Fruit fly (Drosophila melanogaster) whole organism, wandering third instar larva: ENCODE data around the gene CG10993.

ENCODE experiments used
- Abd-B ChIP-seq: fragments of >200 bp; optimal IDR thresholded peaks from 2 replicates; lab custom pipeline; 2017; ENCODE audit warnings: missing biosample characterization, missing genetic modification characterization
- CG32264 ChIP-seq: fragments of 200-800 bp; sonication (Bioruptor generic); optimal IDR thresholded peaks from 2 replicates; lab custom pipeline; 2016; ENCODE audit warnings: missing biosample characterization, missing genetic modification characterization
- CG9705 ChIP-seq: fragments of 200-800 bp; sonication (Bioruptor generic); optimal IDR thresholded peaks from 2 replicates; lab custom pipeline; 2018; ENCODE audit warnings: missing biosample characterization, mild to moderate bottlenecking, missing genetic modification characterization
- CrebA ChIP-seq: fragments of 200-800 bp; sonication (Bioruptor generic); optimal IDR thresholded peaks from 2 replicates; lab custom pipeline; 2016; ENCODE audit warnings: missing biosample characterization, mild to moderate bottlenecking, missing genetic modification characterization, borderline replicate concordance
- Dfd ChIP-seq: fragments of >200 bp; optimal IDR thresholded peaks from 2 replicates; lab custom pipeline; 2017; ENCODE audit warnings: missing biosample characterization, missing genetic modification characterization
- Dif ChIP-seq: fragments of 200-275, 200-300 bp; sonication (Bioruptor generic); optimal IDR thresholded peaks from 2 replicates; lab custom pipeline; 2018; ENCODE audit warnings: missing biosample characterization, missing genetic modification characterization; ENCODE audit not compliant: partially characterized antibody
- GATAd ChIP-seq: sonication (Bioruptor generic); optimal IDR thresholded peaks from 2 replicates; lab custom pipeline; 2016; ENCODE audit warnings: missing biosample characterization, missing genetic modification characterization
- HLH106 ChIP-seq: fragments of 200-800 bp; optimal IDR thresholded peaks from 3 replicates; lab custom pipeline; 2019; ENCODE audit warnings: missing biosample characterization, mild to moderate bottlenecking, missing genetic modification characterization, moderate library complexity
- Hnf4 ChIP-seq: fragments of 200-800 bp; sonication (Bioruptor generic); optimal IDR thresholded peaks from 2 replicates; lab custom pipeline; 2016; ENCODE audit warnings: missing biosample characterization, mild to moderate bottlenecking, missing genetic modification characterization
- Hr83 ChIP-seq: fragments of 200-300 bp; sonication (Bioruptor generic); optimal IDR thresholded peaks from 2 replicates; lab custom pipeline; 2016; ENCODE audit warnings: missing biosample characterization, mild to moderate bottlenecking, missing genetic modification characterization, moderate library complexity; ENCODE audit not compliant: poor library complexity, severe bottlenecking
- Jra ChIP-seq: sonication (Bioruptor generic); optimal IDR thresholded peaks from 2 replicates; lab custom pipeline; 2016; ENCODE audit warnings: missing biosample characterization, missing genetic modification characterization
- Mio ChIP-seq: sonication (Bioruptor generic); optimal IDR thresholded peaks from 2 replicates; lab custom pipeline; 2016; ENCODE audit warnings: missing biosample characterization, missing genetic modification characterization
- Myc ChIP-seq: fragments of >200 bp; optimal IDR thresholded peaks from 2 replicates; lab custom pipeline; 2017
- N ChIP-seq: fragments of >200 bp; optimal IDR thresholded peaks from 2 replicates; lab custom pipeline; 2018; ENCODE audit warnings: missing biosample characterization, missing external identifiers, missing genetic modification characterization
- Rel ChIP-seq, 2 experiments: fragments of 200-800 bp; sonication (Bioruptor generic) in 1 of 2; optimal IDR thresholded peaks; 2 replicates in 1 of 2; 3 replicates in 1 of 2; lab custom pipeline; 2016 to 2019; ENCODE audit warnings: mild to moderate bottlenecking in 2 of 2, missing biosample characterization in 2 of 2, missing genetic modification characterization in 2 of 2, moderate library complexity in 1 of 2
- Sp1 ChIP-seq: fragments of 200-800 bp; sonication (Bioruptor generic); optimal IDR thresholded peaks from 3 replicates; lab custom pipeline; 2019; ENCODE audit warnings: missing biosample characterization, mild to moderate bottlenecking, missing genetic modification characterization, moderate library complexity
- Vsx2 ChIP-seq: fragments of 200-300, 225-300 bp; sonication (Bioruptor generic); optimal IDR thresholded peaks from 2 replicates; lab custom pipeline; 2018; ENCODE audit warnings: missing biosample characterization, missing genetic modification characterization; ENCODE audit not compliant: partially characterized antibody
- br ChIP-seq: fragments of 200-800 bp; sonication (Bioruptor generic); optimal IDR thresholded peaks from 2 replicates; lab custom pipeline; 2016; ENCODE audit warnings: missing biosample characterization, missing genetic modification characterization
- brk ChIP-seq: fragments of 200-800 bp; sonication (Bioruptor generic); optimal IDR thresholded peaks from 2 replicates; lab custom pipeline; 2016; ENCODE audit warnings: missing biosample characterization, mild to moderate bottlenecking, missing genetic modification characterization
- dl ChIP-seq, 2 experiments: fragments of 175-275, 200-275 bp in 1 of 2; fragments of 200-275 bp in 1 of 2; sonication (Bioruptor generic); optimal IDR thresholded peaks; lab custom pipeline; 2018; ENCODE audit warnings: mild to moderate bottlenecking in 2 of 2, missing biosample characterization in 2 of 2, missing genetic modification characterization in 2 of 2, moderate library complexity in 2 of 2; ENCODE audit not compliant: partially characterized antibody in 2 of 2, insufficient read depth in 1 of 2
- dsf ChIP-seq: sonication (Bioruptor generic); optimal IDR thresholded peaks from 2 replicates; lab custom pipeline; 2016; ENCODE audit warnings: missing biosample characterization, missing genetic modification characterization, borderline replicate concordance
- ey ChIP-seq: fragments of 200-800 bp; sonication (Bioruptor generic); optimal IDR thresholded peaks from 2 replicates; lab custom pipeline; 2016; ENCODE audit warnings: missing biosample characterization, missing genetic modification characterization
- foxo ChIP-seq, 2 experiments: fragments of 200-800 bp; sonication (Bioruptor generic); optimal IDR thresholded peaks; 2 replicates in 1 of 2; 3 replicates in 1 of 2; lab custom pipeline; 2016 to 2017; ENCODE audit warnings: missing biosample characterization in 2 of 2, missing genetic modification characterization in 2 of 2
- fru ChIP-seq: fragments of 200-800 bp; sonication (Bioruptor generic); optimal IDR thresholded peaks from 3 replicates; lab custom pipeline; 2016; ENCODE audit warnings: missing biosample characterization, mild to moderate bottlenecking, missing genetic modification characterization
- h ChIP-seq: fragments of 200-800 bp; sonication (Bioruptor generic); optimal IDR thresholded peaks from 3 replicates; lab custom pipeline; 2016; ENCODE audit warnings: missing biosample characterization, mild to moderate bottlenecking, missing genetic modification characterization
- jim ChIP-seq: fragments of 175-275, 200-325 bp; sonication (Bioruptor generic); optimal IDR thresholded peaks from 2 replicates; lab custom pipeline; 2016; ENCODE audit warnings: missing biosample characterization, mild to moderate bottlenecking, missing genetic modification characterization
- lola ChIP-seq: fragments of >200 bp; optimal IDR thresholded peaks from 2 replicates; lab custom pipeline; 2017; ENCODE audit warnings: missing biosample characterization, missing genetic modification characterization
- psq ChIP-seq: fragments of 200-800 bp; sonication (Bioruptor generic); optimal IDR thresholded peaks from 3 replicates; lab custom pipeline; 2017; ENCODE audit warnings: missing biosample characterization, mild to moderate bottlenecking, missing genetic modification characterization, moderate library complexity
- rgr ChIP-seq: fragments of 200-800 bp; sonication (Bioruptor generic); optimal IDR thresholded peaks from 3 replicates; lab custom pipeline; 2016; ENCODE audit warnings: missing biosample characterization, mild to moderate bottlenecking, missing genetic modification characterization
- sage ChIP-seq: fragments of 200-800 bp; sonication (Bioruptor generic); optimal IDR thresholded peaks from 2 replicates; lab custom pipeline; 2016; ENCODE audit warnings: missing biosample characterization, mild to moderate bottlenecking, missing genetic modification characterization
- sv ChIP-seq: fragments of 200-800 bp; sonication (Bioruptor generic); optimal IDR thresholded peaks from 3 replicates; lab custom pipeline; 2016; ENCODE audit warnings: missing biosample characterization, missing genetic modification characterization
- usp ChIP-seq: fragments of >200 bp; optimal IDR thresholded peaks from 2 replicates; lab custom pipeline; 2017; ENCODE audit warnings: missing biosample characterization, missing genetic modification characterization
- woc ChIP-seq: sonication (Bioruptor generic); optimal IDR thresholded peaks from 2 replicates; lab custom pipeline; 2016; ENCODE audit warnings: missing biosample characterization, mild to moderate bottlenecking, missing genetic modification characterization

Gene CG10993

DNA sequence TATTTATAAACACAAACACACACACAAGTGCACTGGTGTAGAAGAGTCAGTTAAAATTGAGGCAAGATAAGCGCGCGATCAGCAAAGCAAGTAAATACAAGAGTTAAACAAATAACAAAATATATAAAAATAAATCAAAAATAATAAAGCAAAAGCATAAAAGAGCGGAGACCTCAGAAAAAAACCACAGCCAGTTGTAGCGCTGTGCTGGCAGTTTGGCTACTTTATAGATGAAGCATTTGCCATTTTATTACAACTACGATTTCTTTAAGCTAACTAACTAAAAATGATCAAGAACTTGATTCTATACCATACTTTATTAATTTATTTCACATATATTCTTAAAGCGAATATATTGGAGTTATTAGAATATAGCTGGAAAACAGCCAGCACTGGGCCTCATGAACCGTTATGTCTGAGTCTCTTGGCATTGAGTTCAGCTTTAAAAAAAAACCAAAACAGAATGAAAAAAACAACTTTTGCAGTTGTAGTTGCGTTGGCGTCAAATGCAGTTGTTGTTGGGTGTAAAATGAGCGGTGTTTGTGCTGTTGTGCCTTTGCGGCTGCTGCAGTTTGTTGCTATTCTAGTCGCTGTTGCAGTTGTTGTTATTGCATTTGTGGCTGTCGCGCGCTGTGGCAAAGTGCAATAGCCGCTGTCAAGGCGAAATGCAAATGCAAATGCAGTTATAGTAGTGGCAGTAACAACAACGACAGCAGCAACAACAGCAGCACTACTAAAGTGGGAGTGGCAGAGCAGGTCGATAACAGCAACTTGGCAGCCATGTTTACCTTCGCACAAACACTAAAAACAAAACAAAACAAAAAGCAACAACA is 43.1 kb downstream of the CG10993 start:
- TF ChIP-seq dl (GFP tag; optimal IDR thresholded peaks at IDR 0.05; lab: Kevin White, UChicago; ENCODE audit: insufficient read depth in 1 of 2, partially characterized antibody in 2 of 2) (no peak), Abd-B (no peak), CG32264 (no peak), Dfd (GFP tag; lab: Kevin White, UChicago) (no peak), usp (GFP tag; lab: Kevin White, UChicago) (no peak), jim (GFP tag; lab: Kevin White, UChicago) (no peak), CG9705 (GFP tag; lab: Kevin White, UChicago) (no peak), Dif (no peak), sv (GFP tag; lab: Kevin White, UChicago) (no peak), HLH106 (no peak), brk (GFP tag; lab: Kevin White, UChicago) (peak; percentile 36), Hr83 (GFP tag; lab: Kevin White, UChicago) (no peak), dsf (GFP tag; lab: Kevin White, UChicago) (no peak), Vsx2 (GFP tag; lab: Kevin White, UChicago) (no peak), sage (peak; percentile 5), foxo (GFP tag; optimal IDR thresholded peaks at IDR 0.05; lab: Kevin White, UChicago) (no peak), Rel (GFP tag; optimal IDR thresholded peaks at IDR 0.05; lab: Kevin White, UChicago) (no peak), Rel (tag; optimal IDR thresholded peaks at IDR 0.05; lab: Kevin White, UChicago) (no peak), Mio (GFP tag; lab: Kevin White, UChicago) (no peak), h (GFP tag; lab: Kevin White, UChicago) (no peak), fru (GFP tag; lab: Kevin White, UChicago) (peak; percentile 33), Myc (lab: Kevin White, UChicago) (peak; percentile 52), Jra (GFP tag; lab: Kevin White, UChicago) (no peak), Sp1 (peak; percentile 7), ey (GFP tag; lab: Kevin White, UChicago) (no peak), CrebA (no peak), GATAd (no peak), N (no peak), rgr (GFP tag; lab: Kevin White, UChicago) (peak; percentile 6)
- TF ChIP-seq, all 38 proteins: peak for 6

DNA sequence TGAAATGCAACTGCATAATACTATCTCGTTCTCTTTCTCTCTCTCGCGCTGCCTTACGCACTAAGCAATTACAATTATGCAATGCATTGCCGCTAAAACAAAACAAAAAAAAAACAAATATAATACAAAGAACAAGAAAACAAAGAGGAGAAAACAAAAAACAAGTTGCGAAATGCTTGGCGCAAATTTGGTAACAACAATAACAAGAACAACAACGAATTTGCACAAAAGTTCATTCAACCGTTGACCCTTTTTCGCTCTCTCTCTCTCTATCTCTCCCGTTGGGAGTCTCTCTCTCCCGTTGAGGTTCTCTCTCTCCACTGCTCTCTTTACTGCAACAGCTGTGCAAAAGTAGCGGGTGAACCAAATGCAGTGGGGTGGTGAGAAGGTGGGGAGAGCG is 43.9 kb downstream of the CG10993 start:
- TF ChIP-seq brk (GFP tag; lab: Kevin White, UChicago), result no peak
- TF ChIP-seq CrebA, result no peak
- TF ChIP-seq Hr83 (GFP tag; lab: Kevin White, UChicago), result peak; percentile 27
- no peak for TF ChIP-seq woc (GFP tag; lab: Kevin White, UChicago)
- TF ChIP-seq ey (GFP tag; lab: Kevin White, UChicago), result no peak
- no peak for TF ChIP-seq Mio (GFP tag; lab: Kevin White, UChicago)
- TF ChIP-seq fru (GFP tag; lab: Kevin White, UChicago), result no peak
- TF ChIP-seq dl (GFP tag; optimal IDR thresholded peaks at IDR 0.05; lab: Kevin White, UChicago; ENCODE audit: insufficient read depth in 1 of 2, partially characterized antibody in 2 of 2), result peak; percentile 60 to 89
- TF ChIP-seq GATAd, result no peak
- TF ChIP-seq sage, result no peak
- peak; percentile 24 for TF ChIP-seq psq
- TF ChIP-seq jim (GFP tag; lab: Kevin White, UChicago), result no peak
- TF ChIP-seq rgr (GFP tag; lab: Kevin White, UChicago), result no peak
- no peak for TF ChIP-seq Myc (lab: Kevin White, UChicago)
- TF ChIP-seq br (GFP tag; lab: Kevin White, UChicago), result peak; percentile 18
- TF ChIP-seq HLH106, result no peak
- peak; percentile 91 for TF ChIP-seq Dif
- TF ChIP-seq Dfd (GFP tag; lab: Kevin White, UChicago), result no peak
- no peak for TF ChIP-seq dsf (GFP tag; lab: Kevin White, UChicago)
- TF ChIP-seq CG9705 (GFP tag; lab: Kevin White, UChicago), result no peak
- TF ChIP-seq N, result no peak
- no peak for TF ChIP-seq lola (GFP tag; lab: Kevin White, UChicago)
- TF ChIP-seq sv (GFP tag; lab: Kevin White, UChicago), result no peak
- TF ChIP-seq Hnf4 (GFP tag; lab: Kevin White, UChicago), result no peak
- no peak for TF ChIP-seq foxo (GFP tag; optimal IDR thresholded peaks at IDR 0.05; lab: Kevin White, UChicago)
